Worm (Caenorhabditis elegans) whole organism, L1 larva: ENCODE measurements around the gene K02D10.8.

Source experiments
- aly-2 ChIP-seq: fragments of 150-350 bp; optimal IDR thresholded peaks from 2 replicates; lab custom pipeline; 2014; ENCODE audit warnings: missing biosample characterization, missing genetic modification characterization
- dpl-1 ChIP-seq, 3 experiments: fragments of 150-350 bp in 2 of 3; sonication (generic microtip) in 1 of 3; optimal IDR thresholded peaks; 2 replicates each; lab custom pipeline; 2014 to 2017; ENCODE audit warnings: missing biosample characterization in 3 of 3, missing genetic modification characterization in 3 of 3, missing genetic modification reagents in 3 of 3
- elt-2 ChIP-seq: sonication (generic microtip); optimal IDR thresholded peaks from 2 replicates; lab custom pipeline; 2016; ENCODE audit warnings: missing genetic modification characterization, mild to moderate bottlenecking, inconsistent platforms, missing compliant biosample characterization, missing genetic modification reagents
- fkh-10 ChIP-seq: sonication (generic microtip); optimal IDR thresholded peaks from 2 replicates; lab custom pipeline; 2017; ENCODE audit warnings: missing biosample characterization, missing genetic modification reagents, missing genetic modification characterization
- jun-1 ChIP-seq: fragments of 150-350 bp; optimal IDR thresholded peaks from 2 replicates; lab custom pipeline; 2014; ENCODE audit warnings: missing biosample characterization, missing genetic modification reagents, missing genetic modification characterization
- lin-15B ChIP-seq: fragments of 150-350 bp; sonication (generic microtip); optimal IDR thresholded peaks from 3 replicates; lab custom pipeline; 2014; ENCODE audit warnings: missing biosample characterization, missing genetic modification characterization
- nhr-77 ChIP-seq: fragments of 150-350 bp; optimal IDR thresholded peaks from 2 replicates; lab custom pipeline; 2014; ENCODE audit warnings: missing biosample characterization, missing genetic modification characterization
- unc-62 ChIP-seq: fragments of 150-350 bp; optimal IDR thresholded peaks from 2 replicates; lab custom pipeline; 2014; ENCODE audit warnings: missing biosample characterization, missing genetic modification reagents, missing genetic modification characterization

DNA sequence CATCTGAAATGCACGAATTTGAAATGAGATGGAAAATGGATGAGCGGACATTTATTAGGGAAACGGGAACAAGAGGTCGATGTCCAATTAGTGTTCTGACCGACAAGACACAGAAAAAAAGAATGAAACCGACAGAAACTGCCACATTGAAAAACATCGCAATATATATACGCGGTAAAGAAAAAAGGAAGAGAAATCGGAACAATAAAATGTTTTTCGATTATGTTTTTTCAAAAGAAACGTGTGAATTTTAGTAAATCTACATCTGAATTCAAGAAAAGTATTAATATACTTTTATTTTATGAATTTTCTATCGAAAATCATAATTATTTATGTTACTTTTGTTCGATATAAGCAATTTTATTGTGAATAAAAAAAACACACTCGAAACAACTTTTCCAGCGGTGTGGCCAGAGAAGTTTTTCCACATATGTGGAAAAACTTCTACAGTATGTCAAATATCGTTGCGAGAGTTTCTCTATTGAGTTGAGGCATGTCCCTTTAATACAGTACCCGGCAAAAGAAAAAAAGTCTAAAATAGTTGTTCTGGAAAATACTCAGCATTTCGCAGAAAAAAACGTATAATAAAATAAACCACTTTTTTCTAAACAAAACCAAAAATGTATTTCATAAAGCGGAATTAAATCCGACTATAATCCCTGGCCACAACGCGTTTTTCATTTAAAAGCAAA, 45.0 kb downstream of the K02D10.8 start, which contains the start of gene F44E2.10:
- no peak for TF ChIP-seq unc-62 (GFP tag; lab: Kevin White, UChicago)
- no peak for TF ChIP-seq nhr-77 (tag; lab: Kevin White, UChicago)
- TF ChIP-seq elt-2 (tag; lab: Kevin White, UChicago) = no peak
- no peak for TF ChIP-seq jun-1 (tag; lab: Kevin White, UChicago)
- no peak for TF ChIP-seq dpl-1 (GFP tag; optimal IDR thresholded peaks at IDR 0.05; lab: Kevin White, UChicago)
- TF ChIP-seq fkh-10 (GFP tag; lab: Kevin White, UChicago) = no peak
- TF ChIP-seq lin-15B (tag; lab: Kevin White, UChicago) = no peak
- no peak for TF ChIP-seq aly-2
